Fruit fly (Drosophila melanogaster): ENCODE data around the gene Zip89B.

Zip89B gene

DNA sequence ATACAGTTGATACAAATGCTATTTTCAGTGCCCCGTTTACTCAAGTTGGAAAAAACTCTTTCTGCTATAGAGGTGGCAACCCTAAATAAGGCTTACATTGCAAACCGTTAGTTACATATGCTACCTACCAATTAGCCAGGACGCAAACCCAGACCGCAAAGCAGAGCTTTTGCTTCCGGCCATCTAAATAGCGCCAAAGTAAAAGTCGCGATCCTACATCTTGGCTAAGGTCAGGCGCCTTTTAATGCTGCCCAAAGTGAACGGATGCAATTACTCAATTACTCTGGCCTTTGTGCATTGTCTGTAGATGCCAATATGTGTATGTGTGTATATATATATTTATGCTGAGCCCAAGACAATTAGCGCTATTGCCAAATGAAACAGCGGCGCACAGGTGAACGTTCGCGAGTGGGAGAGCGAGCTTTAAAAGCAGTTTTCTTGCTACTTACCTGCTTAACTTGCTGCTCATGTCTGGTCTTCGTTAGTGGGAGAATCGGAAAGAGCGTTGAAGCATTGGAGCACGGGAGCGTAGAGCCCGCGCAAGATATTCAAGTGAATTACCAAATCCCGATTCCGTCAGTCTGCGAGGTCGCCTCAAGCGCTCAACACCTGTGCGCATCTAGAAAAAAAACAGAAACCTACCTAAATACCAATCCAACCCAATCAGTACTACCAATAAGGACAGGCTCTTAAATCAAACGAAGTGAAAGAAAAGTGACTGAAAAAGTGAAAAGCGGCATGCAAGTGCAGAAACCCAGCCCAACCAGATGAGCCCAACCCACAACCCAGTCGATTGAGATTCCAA lies at the start of gene Zip89B:
Zip89B (plus strand) TSS at position 574 of the 805 bp plus-strand sequence.
- TF ChIP-seq cnc (optimal IDR thresholded peaks at IDR 0.05) (no peak), CG33017 (tag; optimal IDR thresholded peaks at IDR 0.05) (peak; percentile 36), Crg-1 (GFP tag; optimal IDR thresholded peaks at IDR 0.05) (peak; percentile 6), ovo (GFP tag; optimal IDR thresholded peaks at IDR 0.05) (peak; percentile 93), Hr96 (GFP tag; optimal IDR thresholded peaks at IDR 0.05) (no peak), CG7101 (tag; optimal IDR thresholded peaks at IDR 0.05) (no peak), CG1620 (GFP tag; optimal IDR thresholded peaks at IDR 0.05) (no peak), CG11617 (GFP tag; optimal IDR thresholded peaks at IDR 0.05) (no peak), CG14711 (tag; optimal IDR thresholded peaks at IDR 0.05) (peak; percentile 76), toe (GFP tag; optimal IDR thresholded peaks at IDR 0.05) (no peak), CG5204 (GFP tag; optimal IDR thresholded peaks at IDR 0.05) (no peak), Mnt (GFP tag; optimal IDR thresholded peaks at IDR 0.05) (peak; percentile 7), Clk (GFP tag; optimal IDR thresholded peaks at IDR 0.05) (no peak), cic (GFP tag; optimal IDR thresholded peaks at IDR 0.05) (peak; percentile 34), kay (GFP tag; ENCODE audit: borderline replicate concordance) (no peak), bab1 (GFP tag; optimal IDR thresholded peaks at IDR 0.05) (peak; percentile 0), tj (GFP tag; optimal IDR thresholded peaks at IDR 0.05) (peak; percentile 89)

DNA sequence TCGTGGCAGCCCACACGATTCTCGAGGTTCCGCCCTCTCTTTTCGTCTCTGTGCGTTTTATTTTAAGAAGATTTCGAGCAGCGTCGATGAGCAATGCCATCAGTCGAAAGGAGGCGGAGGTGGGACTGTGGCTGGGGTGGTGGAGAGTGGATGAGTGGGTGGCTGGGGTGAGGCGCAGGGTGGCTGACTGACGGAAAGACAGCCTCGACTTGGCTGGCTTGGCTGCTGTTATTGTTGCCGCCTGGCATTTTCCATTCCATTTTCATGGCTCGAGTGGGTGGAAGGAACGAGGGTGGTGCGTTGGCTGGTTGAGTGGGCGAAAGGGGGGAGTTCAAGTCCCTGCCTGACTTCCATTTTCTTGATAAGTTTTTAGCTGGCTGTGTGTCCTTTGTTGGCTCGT lies 49.4 kb upstream of the Zip89B start:
- TF ChIP-seq pad (GFP tag; optimal IDR thresholded peaks at IDR 0.05) (no peak), bab1 (GFP tag; optimal IDR thresholded peaks at IDR 0.05) (no peak), toe (GFP tag; optimal IDR thresholded peaks at IDR 0.05) (no peak), CG11617 (GFP tag; optimal IDR thresholded peaks at IDR 0.05) (no peak), cic (GFP tag; optimal IDR thresholded peaks at IDR 0.05) (no peak), kay (GFP tag; ENCODE audit: borderline replicate concordance) (no peak)

DNA sequence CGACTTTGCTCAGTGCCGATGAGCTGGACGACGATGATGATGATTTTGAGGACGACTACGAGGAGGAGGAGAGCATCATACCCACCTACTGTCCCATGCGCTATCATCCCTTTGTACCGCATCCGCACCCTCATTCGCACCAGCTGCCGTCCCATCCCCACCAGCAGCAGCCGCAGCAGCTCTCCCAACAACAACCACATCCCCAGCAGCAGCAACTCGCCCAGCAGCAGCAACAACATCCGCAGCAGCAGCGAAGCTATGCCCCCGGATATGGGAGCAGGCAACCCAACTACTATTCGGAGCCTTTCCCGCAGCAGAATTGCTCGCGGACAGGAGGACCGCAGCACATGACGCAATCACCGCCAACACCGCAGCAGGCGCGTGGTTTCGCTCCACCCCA lies 48.2 kb upstream of the Zip89B start:
- TF ChIP-seq CG1620 (GFP tag; optimal IDR thresholded peaks at IDR 0.05): no peak
- no peak for TF ChIP-seq Hr96 (GFP tag; optimal IDR thresholded peaks at IDR 0.05)
- TF ChIP-seq Clk (GFP tag; optimal IDR thresholded peaks at IDR 0.05): no peak
- no peak for TF ChIP-seq CG33017 (tag; optimal IDR thresholded peaks at IDR 0.05)
- TF ChIP-seq CG5204 (GFP tag; optimal IDR thresholded peaks at IDR 0.05): no peak
- no peak for TF ChIP-seq cic (GFP tag; optimal IDR thresholded peaks at IDR 0.05)
- no peak for TF ChIP-seq CG12768 (GFP tag; optimal IDR thresholded peaks at IDR 0.05)

DNA sequence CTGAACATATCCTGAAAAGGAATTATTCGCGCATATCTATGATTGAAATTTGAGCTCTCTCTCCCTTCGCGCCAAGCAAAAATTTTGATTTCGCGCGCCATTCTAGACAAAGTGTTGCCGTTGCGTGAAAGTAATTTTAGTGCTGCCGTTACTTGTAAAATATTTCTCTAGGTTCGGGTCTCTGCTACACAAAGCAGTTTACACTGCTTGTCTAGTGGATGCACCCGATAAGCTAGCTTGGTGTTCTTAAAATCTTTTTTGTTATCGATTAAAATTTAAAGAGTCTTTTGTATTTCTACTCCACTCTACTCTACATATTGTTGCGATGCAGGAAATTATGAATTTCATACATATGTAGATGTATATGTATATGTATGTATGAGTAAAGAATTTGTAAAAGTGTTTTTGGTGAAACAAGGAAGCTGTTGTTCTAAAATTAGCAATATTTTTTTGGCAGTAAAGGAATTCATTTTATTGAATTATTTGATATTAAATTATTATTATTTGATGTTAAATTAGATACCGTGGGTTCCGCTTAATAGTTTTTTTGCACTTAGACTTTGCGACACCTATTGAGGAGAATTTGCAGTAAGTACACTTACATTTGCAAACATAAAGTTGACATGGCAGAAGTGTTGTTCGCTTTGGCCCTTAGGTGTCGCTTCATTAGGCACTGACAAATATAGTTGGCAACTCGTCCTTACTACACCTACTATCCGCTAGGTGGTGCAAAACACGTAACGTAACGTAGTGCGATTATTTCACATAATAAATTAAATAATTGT lies 45.0 kb upstream of the Zip89B start:
- TF ChIP-seq tj (GFP tag; optimal IDR thresholded peaks at IDR 0.05): no peak
- TF ChIP-seq CG14711 (tag; optimal IDR thresholded peaks at IDR 0.05): no peak
- TF ChIP-seq ovo (GFP tag; optimal IDR thresholded peaks at IDR 0.05): no peak
- TF ChIP-seq Hr96 (GFP tag; optimal IDR thresholded peaks at IDR 0.05): no peak
- TF ChIP-seq cic (GFP tag; optimal IDR thresholded peaks at IDR 0.05): no peak
- TF ChIP-seq CG1620 (GFP tag; optimal IDR thresholded peaks at IDR 0.05): peak; percentile 63
- TF ChIP-seq pad (GFP tag; optimal IDR thresholded peaks at IDR 0.05): peak; percentile 56
- TF ChIP-seq Clk (GFP tag; optimal IDR thresholded peaks at IDR 0.05): no peak
- TF ChIP-seq cnc (optimal IDR thresholded peaks at IDR 0.05): no peak
- no peak for TF ChIP-seq CG7045 (GFP tag; optimal IDR thresholded peaks at IDR 0.05)
- no peak for TF ChIP-seq toe (GFP tag; optimal IDR thresholded peaks at IDR 0.05)
- no peak for TF ChIP-seq CG33017 (tag; optimal IDR thresholded peaks at IDR 0.05)
- peak; percentile 43 for TF ChIP-seq Mnt (GFP tag; optimal IDR thresholded peaks at IDR 0.05)
- peak; percentile 29 for TF ChIP-seq CG7101 (tag; optimal IDR thresholded peaks at IDR 0.05)
- no peak for TF ChIP-seq CG12768 (GFP tag; optimal IDR thresholded peaks at IDR 0.05)
- peak; percentile 37 for TF ChIP-seq Crg-1 (GFP tag; optimal IDR thresholded peaks at IDR 0.05)
- no peak for TF ChIP-seq CG5204 (GFP tag; optimal IDR thresholded peaks at IDR 0.05)
- peak; percentile 82 for TF ChIP-seq bab1 (GFP tag; optimal IDR thresholded peaks at IDR 0.05)
- peak; percentile 56 for TF ChIP-seq CG11617 (GFP tag; optimal IDR thresholded peaks at IDR 0.05)
- TF ChIP-seq kay (GFP tag; ENCODE audit: borderline replicate concordance): no peak

DNA sequence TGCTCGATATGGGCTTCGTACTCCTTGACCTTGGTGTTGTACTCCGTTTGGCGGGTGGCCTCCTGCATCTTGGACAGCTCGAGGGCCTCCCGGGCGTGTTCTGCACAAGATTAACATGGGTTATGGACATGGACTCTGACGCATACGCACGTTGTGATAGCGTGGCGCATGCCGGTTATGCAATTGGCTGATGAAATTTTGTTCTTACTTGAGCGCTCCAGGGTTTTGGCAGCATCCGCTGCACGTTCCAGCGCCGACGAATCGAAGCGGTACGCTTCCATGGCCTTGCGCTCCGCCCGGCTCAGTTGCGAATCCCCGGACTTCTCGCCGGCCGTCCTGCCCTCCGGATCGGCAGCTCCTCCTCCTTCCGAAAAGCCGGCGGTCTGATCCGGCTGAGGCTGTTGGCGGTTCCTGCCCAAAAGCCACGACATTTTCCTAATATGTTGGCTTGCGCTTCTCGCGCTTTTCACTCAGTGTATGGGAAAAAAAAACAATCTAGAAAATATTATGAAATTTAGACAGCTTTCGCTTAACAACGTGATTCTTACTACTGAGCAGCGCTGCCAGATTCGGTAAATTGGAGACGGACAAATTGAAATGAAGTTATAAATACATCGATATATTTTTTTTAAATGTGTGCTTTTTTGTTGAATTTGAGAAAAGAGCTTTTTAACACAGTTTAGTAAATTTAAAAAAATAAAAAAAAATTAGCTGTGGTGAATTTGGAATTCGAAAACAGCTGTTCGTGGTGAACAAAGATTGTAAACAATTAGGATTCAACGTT lies 41.8 kb upstream of the Zip89B start, which contains the start of the genes bor and asun:
bor (minus strand) TSS at position 594 of the 784 bp plus-strand sequence.
asun (plus strand) TSS at position 750 of the 784 bp plus-strand sequence.
- TF ChIP-seq kay (GFP tag; ENCODE audit: borderline replicate concordance): no peak
- TF ChIP-seq CG11617 (GFP tag; optimal IDR thresholded peaks at IDR 0.05): peak; percentile 63
- TF ChIP-seq CG5204 (GFP tag; optimal IDR thresholded peaks at IDR 0.05): no peak
- no peak for TF ChIP-seq Clk (GFP tag; optimal IDR thresholded peaks at IDR 0.05)
- TF ChIP-seq pad (GFP tag; optimal IDR thresholded peaks at IDR 0.05): peak; percentile 2
- TF ChIP-seq Crg-1 (GFP tag; optimal IDR thresholded peaks at IDR 0.05): peak; percentile 32
- no peak for TF ChIP-seq cnc (optimal IDR thresholded peaks at IDR 0.05)
- no peak for TF ChIP-seq Hr96 (GFP tag; optimal IDR thresholded peaks at IDR 0.05)
- peak; percentile 9 for TF ChIP-seq CG33017 (tag; optimal IDR thresholded peaks at IDR 0.05)
- TF ChIP-seq CG14711 (tag; optimal IDR thresholded peaks at IDR 0.05): no peak
- no peak for TF ChIP-seq CG12768 (GFP tag; optimal IDR thresholded peaks at IDR 0.05)
- TF ChIP-seq cic (GFP tag; optimal IDR thresholded peaks at IDR 0.05): peak; percentile 84
- no peak for TF ChIP-seq ovo (GFP tag; optimal IDR thresholded peaks at IDR 0.05)
- TF ChIP-seq CG7045 (GFP tag; optimal IDR thresholded peaks at IDR 0.05): no peak
- no peak for TF ChIP-seq CG1620 (GFP tag; optimal IDR thresholded peaks at IDR 0.05)
- no peak for TF ChIP-seq tj (GFP tag; optimal IDR thresholded peaks at IDR 0.05)
- TF ChIP-seq bab1 (GFP tag; optimal IDR thresholded peaks at IDR 0.05): peak; percentile 51
- peak; percentile 94 for TF ChIP-seq Mnt (GFP tag; optimal IDR thresholded peaks at IDR 0.05)
- peak; percentile 55 for TF ChIP-seq CG7101 (tag; optimal IDR thresholded peaks at IDR 0.05)
